Worm (Caenorhabditis elegans): Measurements from ENCODE around the gene add-1.

ce11 chrX:4813115-4813732, 46.6 kb downstream of the add-1 start:
- TF ChIP-seq blmp-1 (tag; optimal IDR thresholded peaks at IDR 0.05; ENCODE audit: insufficient read depth) (peak; percentile 53), snpc-4 (tag; optimal IDR thresholded peaks at IDR 0.05) (no peak), unc-62 (GFP tag; optimal IDR thresholded peaks at IDR 0.05) (no peak), F13H6.1 (tag; optimal IDR thresholded peaks at IDR 0.05) (peak; percentile 19), nhr-10 (tag; optimal IDR thresholded peaks at IDR 0.05) (no peak), fos-1 (tag; optimal IDR thresholded peaks at IDR 0.05) (no peak), alr-1 (tag; optimal IDR thresholded peaks at IDR 0.05) (no peak), R02D3.7 (tag; optimal IDR thresholded peaks at IDR 0.05) (no peak)

All from whole organism, L2 larva.